Worm (Caenorhabditis elegans) whole organism, L2 larva: ENCODE results near the gene pstk-1.

Source experiments
- F13H6.1 ChIP-seq: sonication (generic microtip); optimal IDR thresholded peaks from 2 replicates; lab custom pipeline; 2016; ENCODE audit warnings: missing genetic modification characterization, missing compliant biosample characterization
- nhr-237 ChIP-seq: fragments of 150-350 bp; optimal IDR thresholded peaks from 2 replicates; lab custom pipeline; 2014; ENCODE audit warnings: missing biosample characterization, missing genetic modification characterization
- snpc-4 ChIP-seq: fragments of 150-350 bp; optimal IDR thresholded peaks from 2 replicates; lab custom pipeline; 2014; ENCODE audit warnings: missing biosample characterization, missing genetic modification characterization
- ztf-11 ChIP-seq: sonication (generic microtip); optimal IDR thresholded peaks from 2 replicates; lab custom pipeline; 2017; ENCODE audit warnings: missing biosample characterization, missing genetic modification characterization

ce11 chrIII:12517674-12518073 lies 51.3 kb downstream of the pstk-1 start:
- no peak for TF ChIP-seq nhr-237
- TF ChIP-seq F13H6.1 (tag; lab: Kevin White, UChicago), result no peak
- TF ChIP-seq snpc-4, result no peak
- TF ChIP-seq ztf-11, result no peak
